Worm (Caenorhabditis elegans): ENCODE data around the gene cul-4.

cul-4 gene

DNA sequence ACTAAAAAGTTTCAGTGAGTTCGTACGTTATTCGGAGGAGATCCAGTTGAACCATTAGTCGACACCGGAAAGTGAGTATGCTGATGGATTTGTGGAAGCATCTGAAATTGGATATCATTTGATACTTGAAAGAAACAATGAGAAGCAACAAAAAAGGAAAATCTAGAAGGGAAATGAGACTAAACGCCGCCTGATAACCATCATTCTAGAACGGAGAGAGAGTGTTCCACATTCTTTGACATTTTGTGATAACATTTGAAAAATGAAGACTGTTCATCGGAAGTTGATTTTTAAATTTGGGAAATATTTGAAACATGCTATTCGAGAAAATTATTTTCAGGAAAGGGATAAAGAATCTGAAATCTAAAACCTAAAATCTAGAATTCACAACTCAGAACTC is 29.3 kb downstream of the cul-4 start, which contains the start of gene npax-1:
TSS of gene npax-1 (minus strand) at position 101 of the 400 bp plus-strand sequence.
- TF ChIP-seq cog-1 (tag; optimal IDR thresholded peaks at IDR 0.05) (no peak), ref-1 (GFP tag; conservative IDR thresholded peaks at IDR 0.05) (no peak), klf-2 (GFP tag; conservative IDR thresholded peaks at IDR 0.05) (no peak), ztf-23 (GFP tag; IDR thresholded peaks at IDR 0.05) (no peak), flt-1 (GFP tag; IDR thresholded peaks at IDR 0.05) (no peak), med-1 (GFP tag; optimal IDR thresholded peaks at IDR 0.05; ENCODE audit: insufficient read depth) (no peak), T22C8.4 (GFP tag; IDR thresholded peaks at IDR 0.05) (no peak), ztf-29 (GFP tag; IDR thresholded peaks at IDR 0.05) (no peak), tab-1 (GFP tag; IDR thresholded peaks at IDR 0.05) (no peak)

DNA sequence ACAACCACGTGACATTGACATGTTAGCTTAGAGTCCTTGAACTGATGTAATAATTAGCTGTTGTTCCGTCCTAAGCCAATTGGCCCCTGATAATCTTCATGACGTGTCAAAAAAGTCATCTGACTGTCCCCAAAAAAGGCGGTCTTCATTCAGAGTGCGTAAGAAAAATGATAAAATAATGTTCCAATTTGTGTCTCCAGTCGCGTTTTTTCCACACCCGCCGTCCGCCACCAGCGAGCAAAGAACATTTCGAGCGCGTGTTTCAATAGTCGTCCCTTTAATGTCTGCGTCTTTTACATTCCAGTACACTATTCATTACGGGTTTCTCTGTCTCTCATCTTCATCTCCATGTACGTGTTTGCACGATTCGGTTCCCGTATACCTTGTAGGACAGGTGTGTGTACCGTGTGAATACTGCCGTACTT is 35.6 kb downstream of the cul-4 start:
- no peak for TF ChIP-seq flt-1 (GFP tag; IDR thresholded peaks at IDR 0.05)
- peak; percentile 15 for TF ChIP-seq cog-1 (tag; optimal IDR thresholded peaks at IDR 0.05)

DNA sequence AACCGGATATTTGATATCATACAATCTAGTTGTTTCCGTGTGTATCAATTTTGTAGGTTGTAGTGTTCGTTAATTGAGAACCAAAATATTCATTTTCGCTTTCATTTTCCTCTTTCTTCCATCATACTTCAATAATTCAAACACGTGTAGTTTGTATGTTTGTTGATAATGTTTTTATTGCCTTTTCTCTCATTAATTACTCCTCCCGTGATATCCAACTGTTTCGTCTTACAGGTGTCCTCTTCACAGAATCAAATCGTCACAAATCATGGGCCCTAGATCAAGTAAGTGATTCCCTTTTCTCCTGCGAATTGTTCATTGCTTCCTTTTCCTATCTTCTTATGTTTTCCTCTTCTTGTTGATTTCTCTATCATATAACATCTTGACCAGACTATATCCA is 37.1 kb downstream of the cul-4 start, which contains the start of gene nhr-21:
TSS of gene nhr-21 (plus strand) at position 235 of the 400 bp plus-strand sequence.
- TF ChIP-seq ztf-29 (GFP tag; IDR thresholded peaks at IDR 0.05), result no peak

DNA sequence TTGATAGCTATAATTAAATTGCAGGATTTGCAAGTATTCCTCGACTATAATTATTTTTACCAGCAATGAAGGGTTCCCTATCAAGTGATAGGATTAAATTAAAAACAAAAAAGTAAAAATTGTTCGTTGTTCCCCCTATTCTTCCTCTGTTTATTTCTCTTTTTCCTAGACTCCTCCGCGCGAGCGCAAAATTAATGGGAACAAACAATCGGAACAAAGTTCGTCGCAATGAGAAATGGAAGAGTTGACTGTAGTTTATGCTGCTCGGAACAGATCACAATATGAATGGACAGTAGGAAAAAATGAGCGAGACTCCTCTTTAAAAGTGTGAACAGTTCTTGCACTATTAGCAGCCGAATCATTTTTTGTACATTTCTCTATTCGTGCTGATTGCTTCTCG is 38.8 kb downstream of the cul-4 start:
- no peak for TF ChIP-seq med-1 (GFP tag; optimal IDR thresholded peaks at IDR 0.05; ENCODE audit: insufficient read depth)
- no peak for TF ChIP-seq klf-2 (GFP tag; conservative IDR thresholded peaks at IDR 0.05)
- no peak for TF ChIP-seq ztf-23 (GFP tag; IDR thresholded peaks at IDR 0.05)
- TF ChIP-seq flt-1 (GFP tag; IDR thresholded peaks at IDR 0.05), result no peak
- TF ChIP-seq cog-1 (tag; optimal IDR thresholded peaks at IDR 0.05), result no peak
- no peak for TF ChIP-seq tab-1 (GFP tag; IDR thresholded peaks at IDR 0.05)
- TF ChIP-seq ztf-29 (GFP tag; IDR thresholded peaks at IDR 0.05), result no peak

DNA sequence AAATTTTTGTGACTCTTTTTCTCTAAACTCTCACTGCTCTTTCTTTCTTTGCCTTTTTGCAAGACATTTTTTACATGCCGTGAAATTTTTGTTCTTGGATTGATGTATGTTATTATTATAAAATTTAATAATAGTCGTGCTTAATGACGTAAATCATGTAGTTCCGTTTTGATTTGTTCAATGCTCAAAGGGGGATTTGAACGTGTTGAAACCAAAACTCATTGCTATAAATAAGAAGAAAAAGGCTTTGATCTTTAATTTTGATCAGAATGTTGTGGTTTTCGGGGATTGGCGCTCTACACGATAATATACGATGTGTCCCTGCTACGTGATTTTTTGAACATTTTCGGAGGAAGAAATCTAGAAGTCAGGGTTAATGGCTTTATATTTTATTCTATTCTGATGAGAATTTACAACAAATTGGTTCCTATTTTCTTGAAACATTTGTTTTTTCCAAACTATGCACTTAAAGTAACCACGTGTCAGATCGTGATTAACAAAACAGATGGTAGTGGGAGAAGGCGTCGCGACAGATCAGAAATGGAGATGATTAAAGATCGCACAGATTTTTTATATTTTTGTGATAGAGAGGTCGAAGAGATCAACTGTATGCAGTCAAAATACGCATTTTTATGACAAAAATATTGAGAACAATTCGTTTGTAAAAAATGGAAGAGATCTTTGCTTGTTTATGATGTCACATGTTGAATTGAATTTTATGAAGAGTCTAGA is 39.8 kb downstream of the cul-4 start:
- TF ChIP-seq ref-1 (GFP tag; conservative IDR thresholded peaks at IDR 0.05) (no peak), med-1 (GFP tag; optimal IDR thresholded peaks at IDR 0.05; ENCODE audit: insufficient read depth) (no peak), ztf-23 (GFP tag; IDR thresholded peaks at IDR 0.05) (no peak), cog-1 (tag; optimal IDR thresholded peaks at IDR 0.05) (no peak)

DNA sequence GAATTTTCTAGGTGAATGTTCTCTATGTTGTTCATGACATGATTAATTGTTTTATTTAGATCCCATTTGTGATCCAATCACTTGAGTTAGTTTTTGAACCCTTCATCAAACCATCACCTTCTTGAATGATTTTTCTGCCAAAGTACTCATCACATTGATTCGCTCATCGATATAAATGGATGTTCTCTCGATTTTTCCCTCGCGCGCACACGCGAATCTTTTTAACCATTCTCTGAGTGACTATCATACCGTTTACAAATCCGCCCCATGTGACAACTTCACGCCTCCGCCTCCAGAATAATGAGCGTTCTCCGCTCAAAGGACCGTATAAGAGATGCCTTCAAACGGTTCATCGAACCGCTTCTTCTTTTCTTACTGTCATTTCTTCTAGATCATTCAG is 41.0 kb downstream of the cul-4 start:
- TF ChIP-seq klf-2 (GFP tag; conservative IDR thresholded peaks at IDR 0.05), result no peak
- no peak for TF ChIP-seq flt-1 (GFP tag; IDR thresholded peaks at IDR 0.05)
- TF ChIP-seq med-1 (GFP tag; optimal IDR thresholded peaks at IDR 0.05; ENCODE audit: insufficient read depth), result no peak
- TF ChIP-seq ztf-29 (GFP tag; IDR thresholded peaks at IDR 0.05), result no peak
- no peak for TF ChIP-seq cog-1 (tag; optimal IDR thresholded peaks at IDR 0.05)
- TF ChIP-seq T22C8.4 (GFP tag; IDR thresholded peaks at IDR 0.05), result no peak
- no peak for TF ChIP-seq ref-1 (GFP tag; conservative IDR thresholded peaks at IDR 0.05)
- TF ChIP-seq tab-1 (GFP tag; IDR thresholded peaks at IDR 0.05), result no peak
- TF ChIP-seq ztf-23 (GFP tag; IDR thresholded peaks at IDR 0.05), result no peak

DNA sequence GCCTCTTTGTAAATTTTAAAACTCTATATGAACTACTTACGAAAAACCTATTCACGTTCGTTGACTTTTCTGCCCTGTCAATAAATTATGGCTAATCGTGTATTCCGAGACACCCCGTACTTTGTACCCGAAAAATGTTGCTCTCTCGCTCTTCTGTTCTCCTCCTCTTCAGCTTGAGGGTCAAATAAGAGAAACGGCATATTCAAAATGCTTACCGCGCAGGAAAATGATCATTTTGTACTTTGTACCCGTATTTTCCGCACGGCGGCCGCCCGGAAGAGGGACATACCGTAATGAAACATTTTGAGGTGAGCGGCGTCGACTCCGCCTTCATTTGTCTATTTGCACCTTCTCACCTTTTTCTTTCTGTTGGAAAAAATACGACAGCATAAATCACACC is 41.8 kb downstream of the cul-4 start:
- no peak for TF ChIP-seq ztf-23 (GFP tag; IDR thresholded peaks at IDR 0.05)
- TF ChIP-seq ztf-29 (GFP tag; IDR thresholded peaks at IDR 0.05), result 0 out of 2 replicates have a peak, but pooled peaks have one; percentile 9

DNA sequence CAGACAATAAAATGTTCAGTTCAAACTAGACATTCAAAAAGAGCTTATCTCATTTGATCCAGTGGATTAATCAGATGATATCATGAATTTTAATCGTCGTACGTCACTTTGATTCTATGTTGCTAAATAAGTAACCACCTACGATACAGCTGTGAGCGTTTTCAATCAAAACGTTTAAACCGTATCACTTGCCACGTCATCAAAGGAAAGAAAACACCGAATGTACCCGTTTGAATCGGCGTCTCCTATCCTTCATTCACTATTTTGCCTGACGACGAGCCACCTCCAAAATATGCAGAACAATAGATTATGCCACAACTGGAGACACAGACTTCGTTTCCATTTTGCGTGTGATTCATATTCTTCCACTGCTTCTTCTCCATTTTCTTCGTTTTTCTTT is 44.0 kb downstream of the cul-4 start:
- TF ChIP-seq ref-1 (GFP tag; conservative IDR thresholded peaks at IDR 0.05) (no peak), klf-2 (GFP tag; conservative IDR thresholded peaks at IDR 0.05) (no peak), T22C8.4 (GFP tag; IDR thresholded peaks at IDR 0.05) (no peak), ztf-29 (GFP tag; IDR thresholded peaks at IDR 0.05) (no peak), flt-1 (GFP tag; IDR thresholded peaks at IDR 0.05) (no peak), ztf-23 (GFP tag; IDR thresholded peaks at IDR 0.05) (no peak), cog-1 (tag; optimal IDR thresholded peaks at IDR 0.05) (no peak), tab-1 (GFP tag; IDR thresholded peaks at IDR 0.05) (no peak)

DNA sequence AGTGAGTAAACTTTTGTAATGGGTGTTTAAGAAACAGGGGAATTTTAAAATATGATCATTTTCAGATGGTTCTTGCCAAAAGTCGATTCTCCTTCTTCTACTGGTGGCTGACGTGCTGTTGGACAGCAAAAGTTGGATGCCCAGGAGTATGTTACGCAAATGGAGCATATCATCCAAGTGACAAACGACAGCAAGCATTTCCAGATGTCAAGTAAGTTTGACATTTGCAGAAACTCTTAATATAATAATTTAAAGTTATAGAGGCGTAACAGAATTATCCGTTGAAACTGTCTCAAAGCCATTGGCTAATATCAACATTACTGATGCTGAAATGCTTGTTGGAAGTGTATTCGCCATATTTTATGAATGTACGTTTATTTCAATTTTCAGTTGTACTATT is 46.2 kb downstream of the cul-4 start:
- no peak for TF ChIP-seq klf-2 (GFP tag; conservative IDR thresholded peaks at IDR 0.05)
- no peak for TF ChIP-seq ref-1 (GFP tag; conservative IDR thresholded peaks at IDR 0.05)
- TF ChIP-seq T22C8.4 (GFP tag; IDR thresholded peaks at IDR 0.05), result no peak
- no peak for TF ChIP-seq ztf-23 (GFP tag; IDR thresholded peaks at IDR 0.05)
- no peak for TF ChIP-seq ztf-29 (GFP tag; IDR thresholded peaks at IDR 0.05)
- TF ChIP-seq tab-1 (GFP tag; IDR thresholded peaks at IDR 0.05), result no peak
- TF ChIP-seq cog-1 (tag; optimal IDR thresholded peaks at IDR 0.05), result no peak
- no peak for TF ChIP-seq flt-1 (GFP tag; IDR thresholded peaks at IDR 0.05)
- no peak for TF ChIP-seq med-1 (GFP tag; optimal IDR thresholded peaks at IDR 0.05; ENCODE audit: insufficient read depth)

DNA sequence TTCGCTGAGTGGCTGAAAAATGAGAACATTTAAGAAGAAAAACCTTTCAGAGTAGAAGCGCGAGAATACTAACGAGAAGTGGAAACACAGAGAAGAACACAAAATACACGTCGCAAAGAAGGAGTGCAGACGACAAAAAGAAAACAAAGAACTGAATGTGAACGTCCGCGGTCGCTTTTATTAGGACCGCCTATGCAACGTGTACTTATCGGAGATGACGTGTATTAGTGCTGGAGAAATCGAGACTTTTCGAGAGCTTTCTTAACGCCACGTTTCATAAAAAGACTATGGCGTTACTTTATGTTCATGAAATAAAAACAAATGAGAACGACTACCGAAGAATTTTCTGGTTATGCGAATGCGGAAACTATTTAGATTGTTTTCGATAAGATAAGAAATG is 50.6 kb downstream of the cul-4 start, which contains the start of gene hsp-4:
TSS of gene hsp-4 (minus strand) at position 139 of the 400 bp plus-strand sequence.
- TF ChIP-seq ref-1 (GFP tag; conservative IDR thresholded peaks at IDR 0.05) (no peak), klf-2 (GFP tag; conservative IDR thresholded peaks at IDR 0.05) (no peak), flt-1 (GFP tag; IDR thresholded peaks at IDR 0.05) (no peak), T22C8.4 (GFP tag; IDR thresholded peaks at IDR 0.05) (no peak), tab-1 (GFP tag; IDR thresholded peaks at IDR 0.05) (no peak), cog-1 (tag; optimal IDR thresholded peaks at IDR 0.05) (no peak), med-1 (GFP tag; optimal IDR thresholded peaks at IDR 0.05; ENCODE audit: insufficient read depth) (no peak), ztf-29 (GFP tag; IDR thresholded peaks at IDR 0.05) (no peak), ztf-23 (GFP tag; IDR thresholded peaks at IDR 0.05) (no peak)

DNA sequence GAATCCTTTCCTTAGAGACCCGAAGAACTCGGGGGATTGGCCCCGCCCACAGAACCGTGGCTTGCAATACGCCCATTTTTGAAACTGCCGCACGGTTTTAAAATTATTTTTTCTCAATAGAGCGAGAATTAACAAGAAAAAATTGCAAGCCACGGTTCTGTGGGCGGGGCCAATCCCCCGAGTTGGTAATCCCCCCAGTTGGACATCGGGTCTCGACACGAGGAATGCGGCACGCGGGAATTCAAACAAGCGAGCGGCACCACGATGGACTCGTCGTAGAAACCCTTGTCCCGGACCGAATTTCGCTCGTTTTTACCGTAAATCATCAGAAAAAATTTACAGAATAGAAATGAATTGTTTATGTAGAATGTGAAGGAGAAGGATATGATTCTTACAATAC is 51.1 kb downstream of the cul-4 start:
- TF ChIP-seq klf-2 (GFP tag; conservative IDR thresholded peaks at IDR 0.05) (no peak), flt-1 (GFP tag; IDR thresholded peaks at IDR 0.05) (0 out of 2 replicates have a peak, but pooled peaks have one; percentile 33)
